Worm (Caenorhabditis elegans): ENCODE measurements around the gene ZK686.6.

ce11 chrIII:7734105-7734504 lies 38.7 kb downstream of the ZK686.6 start:
- TF ChIP-seq ama-1 (optimal IDR thresholded peaks at IDR 0.05): no peak
- no peak for TF ChIP-seq ceh-36 (tag; optimal IDR thresholded peaks at IDR 0.05)
- TF ChIP-seq flt-1 (GFP tag; IDR thresholded peaks at IDR 0.05): no peak
